Worm (Caenorhabditis elegans): Measurements from ENCODE around the gene T08A11.1.

The T08A11.1 gene

DNA sequence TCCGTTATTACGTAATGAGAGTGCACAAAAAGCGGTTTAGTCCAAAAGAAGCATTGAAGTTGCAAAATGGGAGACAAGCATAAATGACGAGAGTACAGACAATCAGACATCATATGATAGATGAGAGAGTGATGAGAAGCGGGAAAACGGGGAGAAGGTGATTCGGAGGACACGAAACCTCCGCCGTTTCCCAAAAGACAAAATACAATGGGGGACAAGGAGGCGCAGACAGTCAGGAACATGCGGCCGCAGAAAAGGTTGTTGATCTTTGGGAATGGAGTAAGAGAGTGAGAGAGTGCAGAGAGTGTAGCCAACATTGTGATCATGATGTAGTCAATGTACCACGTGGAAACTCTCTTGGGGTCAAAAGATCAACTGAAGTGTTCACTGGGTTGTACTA is 25.3 kb downstream of the T08A11.1 start (continued):
- TF ChIP-seq egl-27 (tag; optimal IDR thresholded peaks at IDR 0.05) = peak; percentile 76

DNA sequence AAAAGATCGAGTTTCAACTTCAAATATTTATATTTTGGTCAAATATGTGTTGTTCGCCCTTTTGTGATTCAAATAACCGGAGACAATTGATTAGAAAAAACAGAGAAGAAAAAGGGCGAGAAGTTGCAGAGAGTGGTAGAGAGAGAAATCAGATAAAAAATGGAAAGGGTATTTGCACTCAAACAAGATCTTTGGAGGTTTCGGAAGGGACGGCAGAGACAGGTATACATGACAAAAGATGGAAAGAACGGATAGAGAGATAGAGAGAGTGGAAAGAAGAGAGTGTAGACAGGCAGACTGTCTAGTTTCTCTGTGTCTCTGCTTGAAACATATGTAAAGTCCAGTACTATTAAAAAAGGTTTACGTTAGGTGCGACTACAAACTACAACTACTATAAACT is 26.8 kb downstream of the T08A11.1 start:
- TF ChIP-seq ama-1 (optimal IDR thresholded peaks at IDR 0.05) (peak; percentile 4), nhr-25 (tag; optimal IDR thresholded peaks at IDR 0.05) (peak; percentile 81), nfya-1 (tag; optimal IDR thresholded peaks at IDR 0.05; ENCODE audit: insufficient read depth) (peak; percentile 20), elt-1 (tag; optimal IDR thresholded peaks at IDR 0.05) (peak; percentile 84), nhr-67 (tag; optimal IDR thresholded peaks at IDR 0.05) (no peak), nhr-43 (tag; optimal IDR thresholded peaks at IDR 0.05; ENCODE audit: poor library complexity, severe bottlenecking) (peak; percentile 39), nhr-76 (tag; optimal IDR thresholded peaks at IDR 0.05) (no peak), nhr-23 (tag; optimal IDR thresholded peaks at IDR 0.05) (peak; percentile 47), hmg-11 (tag; optimal IDR thresholded peaks at IDR 0.05) (peak; percentile 59), nhr-237 (tag; optimal IDR thresholded peaks at IDR 0.05) (no peak), pha-4 (tag; optimal IDR thresholded peaks at IDR 0.05) (peak; percentile 37)

DNA sequence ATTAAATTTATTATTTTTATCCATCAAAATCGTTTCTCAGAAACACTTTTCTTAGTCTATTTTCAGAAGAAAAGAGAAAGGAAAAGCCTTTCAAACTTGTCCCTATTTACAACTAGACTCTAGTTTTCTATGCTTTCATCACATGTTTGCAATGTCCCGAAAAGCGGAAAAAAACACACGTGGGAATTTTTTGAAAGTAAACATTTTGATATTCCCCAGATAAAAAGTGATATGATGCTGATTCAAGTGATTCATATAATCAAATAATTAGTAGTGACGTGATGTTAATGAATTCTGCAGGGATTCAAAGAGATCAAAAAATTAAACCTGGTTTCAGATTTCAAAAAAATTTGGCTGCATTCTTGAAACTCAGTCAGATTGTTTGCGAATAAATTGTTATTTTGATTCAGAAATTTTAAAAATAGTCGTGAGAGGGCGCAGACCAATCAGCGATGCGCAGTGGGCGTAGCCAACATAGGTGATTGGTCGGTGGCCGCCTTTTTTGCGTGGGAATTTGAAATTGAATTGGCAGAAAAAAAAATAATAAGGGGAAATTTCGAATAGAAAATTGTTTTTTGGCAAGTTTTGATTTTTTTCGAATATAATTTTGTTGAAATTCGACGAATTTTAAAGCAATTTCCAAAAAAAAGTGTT is 28.2 kb downstream of the T08A11.1 start:
- peak; percentile 80 for TF ChIP-seq nfya-1 (tag; optimal IDR thresholded peaks at IDR 0.05; ENCODE audit: insufficient read depth)
- no peak for TF ChIP-seq nhr-23 (tag; optimal IDR thresholded peaks at IDR 0.05)

DNA sequence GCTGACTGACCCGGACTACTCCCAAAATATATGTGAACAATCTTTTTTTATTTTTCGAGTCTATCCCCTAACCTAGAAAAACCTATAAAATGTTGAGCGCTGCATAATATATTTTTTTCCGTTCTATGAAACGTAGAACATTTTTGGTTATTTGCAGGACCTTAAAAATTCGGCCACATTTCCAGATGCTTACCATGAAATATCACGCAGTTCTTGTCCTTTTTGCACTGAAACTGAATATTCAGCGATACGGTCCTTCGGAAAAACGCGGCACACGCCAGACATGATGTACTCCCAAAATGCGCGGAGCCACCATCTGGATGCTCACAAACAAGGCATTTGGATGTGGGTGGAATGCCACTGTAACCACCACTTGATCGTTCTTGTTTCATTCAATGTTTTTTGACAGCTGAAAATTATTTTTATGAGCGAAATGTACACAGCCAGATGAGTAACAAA is 30.1 kb downstream of the T08A11.1 start, which contains the start of gene nhr-20:
TSS of gene nhr-20 (minus strand) at position 409 of the 459 bp plus-strand sequence.
- no peak for TF ChIP-seq eor-1 (tag; optimal IDR thresholded peaks at IDR 0.05)

DNA sequence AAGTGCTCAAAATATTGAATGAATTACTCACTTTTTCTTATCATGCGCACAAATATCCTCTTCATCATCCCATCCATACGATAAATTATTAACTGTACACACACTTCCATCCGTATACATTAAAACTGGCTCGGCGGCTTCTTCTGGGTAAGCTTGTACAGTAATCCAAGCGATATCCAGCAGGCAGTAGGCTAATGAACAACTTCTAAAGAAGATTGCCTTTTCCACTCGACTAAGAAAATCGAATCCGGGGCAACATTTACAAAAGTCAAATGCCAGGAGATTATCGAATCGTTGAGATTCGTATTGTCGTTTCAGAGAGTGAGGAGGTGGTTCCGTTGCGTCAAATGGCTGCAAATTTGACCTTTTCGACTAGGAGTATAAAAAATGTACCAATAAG is 31.6 kb downstream of the T08A11.1 start:
- no peak for TF ChIP-seq nhr-43 (tag; optimal IDR thresholded peaks at IDR 0.05; ENCODE audit: poor library complexity, severe bottlenecking)
- TF ChIP-seq egl-5 (tag; optimal IDR thresholded peaks at IDR 0.05) = no peak
- TF ChIP-seq snpc-4 (tag; optimal IDR thresholded peaks at IDR 0.05) = no peak
- no peak for TF ChIP-seq hmg-11 (tag; optimal IDR thresholded peaks at IDR 0.05)
- no peak for TF ChIP-seq elt-1 (tag; optimal IDR thresholded peaks at IDR 0.05)
- no peak for TF ChIP-seq fkh-10 (GFP tag; optimal IDR thresholded peaks at IDR 0.05)
- no peak for TF ChIP-seq nhr-28 (tag; optimal IDR thresholded peaks at IDR 0.05)
- no peak for TF ChIP-seq mml-1 (tag; optimal IDR thresholded peaks at IDR 0.05)
- no peak for TF ChIP-seq aly-2 (tag; optimal IDR thresholded peaks at IDR 0.05)

DNA sequence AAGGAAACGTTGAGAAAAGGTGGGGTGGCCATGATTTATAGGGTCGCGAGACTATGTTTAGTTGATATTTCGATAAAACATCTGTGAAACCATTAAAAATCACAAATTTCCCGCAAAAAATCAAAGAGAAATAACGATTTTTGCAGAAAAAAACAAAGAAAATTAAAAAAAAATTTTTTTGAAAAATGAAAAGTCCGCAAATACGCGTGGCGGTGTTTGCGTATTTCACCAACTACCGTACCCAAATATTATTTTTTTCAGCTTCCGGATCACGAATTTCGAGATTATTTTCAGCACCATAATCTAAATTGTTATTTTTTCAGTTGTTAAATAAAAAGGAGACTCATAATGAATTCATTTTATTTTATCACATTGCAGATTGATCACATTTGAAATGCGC is 32.9 kb downstream of the T08A11.1 start:
- TF ChIP-seq lin-39 (tag; optimal IDR thresholded peaks at IDR 0.05) = no peak
- TF ChIP-seq mdl-1 (tag; optimal IDR thresholded peaks at IDR 0.05) = no peak
- no peak for TF ChIP-seq nfya-1 (tag; optimal IDR thresholded peaks at IDR 0.05; ENCODE audit: insufficient read depth)

DNA sequence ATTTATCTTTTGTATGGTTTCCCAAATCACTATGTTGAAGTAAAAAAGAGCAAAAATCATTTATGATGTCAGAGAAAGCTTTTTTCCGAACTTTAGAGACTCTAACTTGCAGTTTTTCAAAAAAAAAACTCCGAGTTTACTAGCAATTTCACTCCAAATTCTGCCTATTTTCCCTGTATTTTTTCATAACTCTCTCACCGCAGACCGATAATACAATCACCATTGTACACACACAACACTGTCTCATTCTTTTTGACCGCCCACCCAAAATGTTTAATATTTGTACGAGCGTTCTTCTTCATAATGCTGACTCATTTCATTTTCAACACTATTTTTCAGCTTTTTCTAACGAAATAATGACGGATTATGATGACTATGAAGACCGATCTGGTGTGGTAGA is 34.1 kb downstream of the T08A11.1 start, which contains the start of gene F43C1.5:
TSS of gene F43C1.5 (plus strand) at position 301 of the 400 bp plus-strand sequence.
- TF ChIP-seq unc-62 (GFP tag; optimal IDR thresholded peaks at IDR 0.05) (no peak), ceh-16 (tag; optimal IDR thresholded peaks at IDR 0.05) (no peak), mdl-1 (tag; optimal IDR thresholded peaks at IDR 0.05) (no peak)

DNA sequence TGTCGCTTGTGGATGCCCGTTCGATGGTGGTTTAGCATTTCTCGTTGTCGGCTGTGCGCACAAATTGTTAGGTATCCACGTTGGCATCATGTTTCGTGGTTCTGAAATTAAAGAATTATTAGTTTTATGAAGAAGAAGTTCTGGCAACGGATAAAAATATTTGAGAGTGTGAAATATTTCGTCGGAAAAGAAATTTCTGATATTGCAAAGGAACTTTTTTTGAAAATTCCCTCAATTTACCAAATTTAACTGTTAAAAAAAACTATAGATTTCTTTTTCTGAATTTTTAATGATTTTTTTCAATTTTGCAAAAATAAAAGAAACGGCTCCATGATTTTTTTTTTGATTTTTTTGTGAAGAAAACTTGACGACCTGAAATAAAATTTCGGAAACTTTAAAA is 34.9 kb downstream of the T08A11.1 start, which contains the start of gene mpk-1:
TSS of gene mpk-1 (minus strand) at position 101 of the 400 bp plus-strand sequence.
- TF ChIP-seq aly-2 (tag; optimal IDR thresholded peaks at IDR 0.05) (no peak), pha-4 (tag; optimal IDR thresholded peaks at IDR 0.05) (no peak), fos-1 (tag; optimal IDR thresholded peaks at IDR 0.05) (no peak), ceh-82 (tag; optimal IDR thresholded peaks at IDR 0.05) (no peak), jun-1 (tag; optimal IDR thresholded peaks at IDR 0.05) (no peak), elt-1 (tag; optimal IDR thresholded peaks at IDR 0.05) (no peak), mml-1 (tag; optimal IDR thresholded peaks at IDR 0.05) (no peak), zag-1 (tag; optimal IDR thresholded peaks at IDR 0.05) (no peak), sea-2 (GFP tag; optimal IDR thresholded peaks at IDR 0.05) (no peak), ztf-11 (tag; optimal IDR thresholded peaks at IDR 0.05) (no peak)

Data from whole organism, L3 larva.